Fruit fly (Drosophila melanogaster) whole organism, embryonic: ENCODE measurements around the gene mRpS31.

ENCODE experiments used
- Atf3 ChIP-seq: fragments of 200-800 bp; sonication (Bioruptor generic); optimal IDR thresholded peaks from 3 replicates; lab custom pipeline; 2016; ENCODE audit warnings: missing biosample characterization, missing genetic modification characterization
- CG12769 ChIP-seq: fragments of 200-800 bp; sonication (Bioruptor generic); optimal IDR thresholded peaks from 2 replicates; lab custom pipeline; 2019; ENCODE audit warnings: missing biosample characterization, mild to moderate bottlenecking, missing genetic modification characterization, moderate library complexity
- CG2120 ChIP-seq: fragments of 200-800 bp; sonication (Bioruptor generic); optimal IDR thresholded peaks from 3 replicates; lab custom pipeline; 2016; ENCODE audit warnings: missing biosample characterization, missing genetic modification characterization
- CG2129 ChIP-seq: fragments of 200-800 bp; sonication (Bioruptor generic); IDR thresholded peaks from 2 replicates; pipeline ENCODE4 v1.3.6; 2022; ENCODE audit warnings: missing biosample characterization, missing genetic modification characterization; ENCODE audit not compliant: partially characterized antibody
- gcm2 ChIP-seq: fragments of 200-800 bp; sonication (Bioruptor generic); optimal IDR thresholded peaks from 2 replicates; lab custom pipeline; 2016; ENCODE audit warnings: missing biosample characterization, missing genetic modification characterization

- TF ChIP-seq CG12769 (tag; lab: Kevin White, UChicago) = no peak
- no peak for TF ChIP-seq CG2129 (GFP tag; lab: Robert Waterston, UW)
- no peak for TF ChIP-seq CG2120
- TF ChIP-seq Atf3 (GFP tag; lab: Kevin White, UChicago) = no peak
- no peak for TF ChIP-seq gcm2
These were observed 36.5 kb downstream of the mRpS31 start for dm6 chr3L:16041260-16042079.
